Worm (Caenorhabditis elegans): Measurements from ENCODE around the gene flp-34.

Gene flp-34

DNA sequence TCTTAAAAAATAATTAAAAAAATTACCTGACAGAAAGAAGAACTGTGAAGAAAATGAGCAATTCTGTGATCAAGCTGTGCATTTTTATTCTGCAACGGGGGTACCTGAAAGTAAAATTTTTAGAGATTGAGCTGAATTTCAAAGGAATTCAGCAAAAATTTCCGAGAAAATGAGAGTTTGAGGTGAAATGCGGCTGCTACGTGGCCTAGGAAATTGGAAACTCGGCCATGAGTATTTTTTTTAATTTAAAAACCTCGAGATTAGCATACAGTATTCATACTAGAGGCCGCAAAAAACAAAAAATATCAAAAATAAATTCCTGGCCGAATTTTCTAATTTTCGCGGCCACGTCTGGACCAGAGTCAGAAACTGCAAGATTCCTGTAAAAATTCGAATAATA lies at the start of gene flp-34:
Gene flp-34, minus strand, starts transcription at position 101 of the 400 bp plus-strand sequence.
- TF ChIP-seq syd-9 (tag; optimal IDR thresholded peaks at IDR 0.05) (no peak), fax-1 (tag; optimal IDR thresholded peaks at IDR 0.05) (no peak), unc-86 (tag; optimal IDR thresholded peaks at IDR 0.05) (no peak), elt-2 (tag; optimal IDR thresholded peaks at IDR 0.05) (no peak)

DNA sequence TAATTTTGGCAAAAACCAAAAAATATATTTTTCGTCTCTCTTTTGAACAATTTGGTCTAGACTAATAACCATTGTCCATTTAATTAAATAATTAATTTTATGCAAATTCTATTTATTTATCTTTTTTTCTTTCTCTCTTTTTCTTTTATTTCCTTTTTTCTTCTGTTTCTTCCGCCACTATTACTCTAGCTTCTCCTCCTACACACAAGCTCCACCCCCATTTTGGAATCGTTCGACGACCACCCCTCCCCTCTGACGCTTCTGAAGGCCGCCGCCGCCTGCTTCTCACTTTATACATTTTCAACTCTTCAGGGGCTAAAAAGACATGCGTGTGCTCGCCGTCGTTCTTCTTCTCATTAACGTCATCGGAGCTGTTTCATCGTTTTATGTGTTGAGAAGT lies 41.7 kb upstream of the flp-34 start, which contains the start of gene K10C9.1:
Gene K10C9.1, plus strand, starts transcription at position 301 of the 400 bp plus-strand sequence.
- no peak for TF ChIP-seq ceh-2 (tag; optimal IDR thresholded peaks at IDR 0.05)
- TF ChIP-seq sox-2 (GFP tag; IDR thresholded peaks at IDR 0.05): no peak
- no peak for TF ChIP-seq ceh-30 (tag; optimal IDR thresholded peaks at IDR 0.05)
- no peak for TF ChIP-seq nhr-11 (tag; optimal IDR thresholded peaks at IDR 0.05)
- TF ChIP-seq Y22D7AL.16 (tag; optimal IDR thresholded peaks at IDR 0.05): no peak
- no peak for TF ChIP-seq unc-86 (tag; optimal IDR thresholded peaks at IDR 0.05)
- TF ChIP-seq pha-4 (tag; optimal IDR thresholded peaks at IDR 0.05): no peak
- no peak for TF ChIP-seq che-1 (tag; optimal IDR thresholded peaks at IDR 0.05)
- no peak for TF ChIP-seq pag-3 (tag; optimal IDR thresholded peaks at IDR 0.05; ENCODE audit: borderline replicate concordance)
- TF ChIP-seq dmd-4 (tag; optimal IDR thresholded peaks at IDR 0.05; ENCODE audit: borderline replicate concordance): no peak
- TF ChIP-seq pat-9 (tag; optimal IDR thresholded peaks at IDR 0.05): no peak
- no peak for TF ChIP-seq F13H6.1 (tag; optimal IDR thresholded peaks at IDR 0.05)
- no peak for TF ChIP-seq madf-2 (tag; optimal IDR thresholded peaks at IDR 0.05)
- no peak for TF ChIP-seq elt-2 (tag; optimal IDR thresholded peaks at IDR 0.05)
- TF ChIP-seq ceh-6 (GFP tag; optimal IDR thresholded peaks at IDR 0.05): no peak

DNA sequence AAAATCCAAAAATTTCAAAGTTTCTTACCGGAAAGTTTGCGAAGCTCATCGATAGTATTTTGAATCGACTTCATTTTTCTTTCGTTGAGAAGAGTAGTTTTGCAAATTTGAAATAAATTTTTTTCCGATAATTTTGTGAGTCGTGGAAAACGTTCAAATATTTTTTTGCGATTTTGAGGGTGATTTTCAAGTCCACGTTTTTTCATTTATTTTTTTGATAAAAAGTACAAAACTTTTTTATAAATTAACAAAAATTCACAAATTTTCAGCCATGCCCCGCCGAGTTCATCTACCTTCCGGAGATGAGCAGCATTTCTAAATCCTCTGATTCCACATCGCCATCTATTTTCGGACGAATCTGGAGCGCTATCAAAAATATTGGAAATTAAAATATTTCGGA lies 34.3 kb upstream of the flp-34 start, which contains the start of gene K10C9.7:
Gene K10C9.7, minus strand, starts transcription at position 101 of the 400 bp plus-strand sequence.
- no peak for TF ChIP-seq sox-2 (GFP tag; IDR thresholded peaks at IDR 0.05)
- TF ChIP-seq K09A11.1 (tag; optimal IDR thresholded peaks at IDR 0.05; ENCODE audit: insufficient read depth): no peak
- TF ChIP-seq pax-1 (tag; optimal IDR thresholded peaks at IDR 0.05): no peak
- no peak for TF ChIP-seq hlh-30 (tag; optimal IDR thresholded peaks at IDR 0.05; ENCODE audit: insufficient read depth)

DNA sequence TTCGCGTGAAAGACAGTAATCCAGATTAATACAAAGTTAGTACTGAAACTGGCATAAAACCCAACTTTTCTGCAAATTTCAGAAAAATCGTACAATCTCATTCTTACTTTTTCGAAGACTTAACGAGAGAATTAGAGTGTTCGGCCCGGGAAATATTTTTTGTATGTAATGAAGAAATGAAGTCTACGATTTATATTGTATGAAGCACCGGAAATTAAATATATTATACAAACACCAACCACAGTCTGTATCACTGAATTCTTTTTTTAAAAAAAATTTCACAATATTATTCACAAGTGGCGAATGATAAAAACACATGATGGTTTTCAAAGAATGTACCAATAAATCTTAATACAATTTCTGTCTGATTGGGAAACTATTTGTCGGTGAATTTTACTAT lies 31.3 kb upstream of the flp-34 start, which contains the start of gene str-67:
Gene str-67, minus strand, starts transcription at position 101 of the 400 bp plus-strand sequence.
- no peak for TF ChIP-seq ttx-3 (tag; optimal IDR thresholded peaks at IDR 0.05)
- TF ChIP-seq dmd-4 (tag; optimal IDR thresholded peaks at IDR 0.05; ENCODE audit: borderline replicate concordance): no peak
- TF ChIP-seq ceh-31 (tag; optimal IDR thresholded peaks at IDR 0.05): no peak
- TF ChIP-seq nhr-11 (tag; optimal IDR thresholded peaks at IDR 0.05): no peak
- TF ChIP-seq C08G9.2 (tag; optimal IDR thresholded peaks at IDR 0.05): no peak
- no peak for TF ChIP-seq gmeb-2 (tag; optimal IDR thresholded peaks at IDR 0.05)

DNA sequence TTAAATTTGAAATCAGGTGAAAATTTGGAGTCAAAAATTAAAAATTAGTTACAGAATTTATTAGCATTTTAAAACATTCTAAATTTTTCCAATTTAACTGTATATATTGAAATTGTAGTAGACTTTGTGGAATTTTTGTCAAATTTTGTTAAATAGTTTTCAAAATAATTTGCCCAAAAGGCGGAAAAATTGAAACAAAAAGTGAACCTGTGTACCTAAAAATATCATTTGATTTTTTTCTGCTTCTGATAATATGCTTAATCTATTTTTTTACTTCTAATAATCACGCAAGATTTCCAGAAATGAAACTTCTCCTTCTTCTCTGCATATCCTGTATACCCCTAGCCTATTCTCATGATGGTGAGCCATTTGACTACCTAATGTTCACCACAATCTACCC lies 28.1 kb upstream of the flp-34 start, which contains the start of gene rnst-2:
Gene rnst-2, plus strand, starts transcription at position 301 of the 400 bp plus-strand sequence.
- TF ChIP-seq hlh-13 (GFP tag; optimal IDR thresholded peaks at IDR 0.05) (no peak), ceh-48 (tag; optimal IDR thresholded peaks at IDR 0.05) (no peak), C08G9.2 (tag; optimal IDR thresholded peaks at IDR 0.05) (no peak), pag-3 (tag; optimal IDR thresholded peaks at IDR 0.05; ENCODE audit: borderline replicate concordance) (no peak), nhr-232 (tag; optimal IDR thresholded peaks at IDR 0.05) (no peak)

DNA sequence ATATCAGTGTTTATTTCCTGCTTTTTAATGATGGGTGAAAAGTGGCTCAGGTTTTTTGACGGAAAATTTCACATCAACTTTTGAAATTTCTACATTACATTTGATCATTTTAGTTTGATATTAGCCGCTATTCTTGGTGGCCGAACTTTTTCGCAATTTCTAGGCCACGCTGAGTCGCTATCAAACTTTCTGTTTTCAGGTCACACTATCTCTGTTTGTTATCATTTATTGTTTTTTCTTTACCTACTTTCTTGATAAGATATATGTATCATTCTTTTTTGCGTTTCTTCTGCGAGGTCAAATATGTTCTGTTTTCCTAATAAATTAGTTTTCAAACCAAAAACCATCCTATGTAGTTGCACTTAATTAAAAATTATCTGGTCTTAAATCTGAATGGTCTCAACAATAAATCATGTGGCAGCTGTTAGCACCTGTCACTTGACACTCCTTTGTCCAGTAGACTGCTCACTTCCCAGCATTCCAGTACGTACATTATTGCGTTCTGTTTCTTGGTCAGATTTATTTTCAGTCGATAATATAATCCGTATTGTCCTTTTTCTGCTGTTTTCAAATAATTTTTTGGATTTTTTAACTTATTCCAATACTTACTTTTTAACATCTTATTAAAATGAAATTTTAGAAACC lies 27.1 kb upstream of the flp-34 start:
- TF ChIP-seq hlh-30 (tag; optimal IDR thresholded peaks at IDR 0.05; ENCODE audit: insufficient read depth) (peak; percentile 4), elt-2 (tag; optimal IDR thresholded peaks at IDR 0.05) (peak; percentile 91), unc-55 (GFP tag; optimal IDR thresholded peaks at IDR 0.05) (peak; percentile 96), tbx-2 (tag; optimal IDR thresholded peaks at IDR 0.05) (no peak)

Measured in whole organism, late embryonic.